Worm (Caenorhabditis elegans): ENCODE results near the gene acs-4.

- TF ChIP-seq elt-1 (tag; optimal IDR thresholded peaks at IDR 0.05) = no peak
- no peak for TF ChIP-seq nhr-25 (tag; optimal IDR thresholded peaks at IDR 0.05)
- no peak for TF ChIP-seq snpc-4 (tag; optimal IDR thresholded peaks at IDR 0.05)
These were observed 2.5 kb downstream of the acs-4 start for ce11 chrIII:7170090-7170489.

Data from whole organism, L2 larva.